Worm (Caenorhabditis elegans) whole organism, early embryonic: ENCODE results near the gene B0034.7.

ENCODE experiments used
- B0310.2 ChIP-seq: sonication (generic microtip); optimal IDR thresholded peaks from 2 replicates; lab custom pipeline; 2016; ENCODE audit warnings: mild to moderate bottlenecking, missing genetic modification characterization, missing compliant biosample characterization
- F13C5.2 ChIP-seq: sonication (generic microtip); optimal IDR thresholded peaks from 2 replicates; lab custom pipeline; 2017; ENCODE audit warnings: mild to moderate bottlenecking, missing genetic modification characterization, inconsistent platforms, missing compliant biosample characterization
- aly-1 ChIP-seq: sonication (generic microtip); optimal IDR thresholded peaks from 2 replicates; lab custom pipeline; 2016; ENCODE audit warnings: missing genetic modification characterization, missing compliant biosample characterization
- ama-1 ChIP-seq: fragments of 150-350 bp; optimal IDR thresholded peaks from 2 replicates; lab custom pipeline; 2014
- ceh-13 ChIP-seq: fragments of 200-800 bp; sonication (Bioruptor generic); optimal IDR thresholded peaks from 2 replicates; lab custom pipeline; 2018; ENCODE audit warnings: mild to moderate bottlenecking, missing genetic modification characterization, missing compliant biosample characterization
- ceh-36 ChIP-seq: sonication (generic microtip); optimal IDR thresholded peaks from 2 replicates; lab custom pipeline; 2016; ENCODE audit warnings: missing genetic modification characterization, inconsistent platforms, missing compliant biosample characterization
- ets-7 ChIP-seq: sonication (generic microtip); optimal IDR thresholded peaks from 2 replicates; lab custom pipeline; 2016; ENCODE audit warnings: missing genotype, missing genetic modification characterization, missing compliant biosample characterization
- flt-1 ChIP-seq: fragments of 200-800 bp; sonication (Bioruptor generic); IDR thresholded peaks from 2 replicates; pipeline ENCODE4 v1.3.6; 2022; ENCODE audit warnings: missing genetic modification characterization, missing compliant biosample characterization
- hmbx-1 ChIP-seq: sonication (generic microtip); optimal IDR thresholded peaks from 2 replicates; lab custom pipeline; 2016; ENCODE audit warnings: mild to moderate bottlenecking, missing genetic modification characterization, missing compliant biosample characterization
- hmg-4 ChIP-seq: fragments of 200-800 bp; sonication (Bioruptor generic); optimal IDR thresholded peaks from 2 replicates; lab custom pipeline; 2018; ENCODE audit warnings: mild to moderate bottlenecking, missing genetic modification characterization, missing compliant biosample characterization
- hnd-1 ChIP-seq: sonication (generic microtip); optimal IDR thresholded peaks from 2 replicates; lab custom pipeline; 2016; ENCODE audit warnings: missing genetic modification characterization, missing compliant biosample characterization
- sea-1 ChIP-seq: fragments of 200-800 bp; sonication (Bioruptor generic); conservative IDR thresholded peaks from 2 replicates; pipeline ENCODE4 v1.3.6; 2022; ENCODE audit warnings: missing genetic modification characterization, missing compliant biosample characterization
- tbx-11 ChIP-seq: fragments of 200-800 bp; sonication (Bioruptor generic); IDR thresholded peaks from 2 replicates; pipeline ENCODE4 v1.3.6; 2022; ENCODE audit warnings: missing genetic modification characterization, missing compliant biosample characterization
- tbx-37 ChIP-seq: fragments of 200-800 bp; sonication (Bioruptor generic); conservative IDR thresholded peaks from 2 replicates; pipeline ENCODE4 v1.3.6; 2022; ENCODE audit warnings: missing genetic modification reagents, missing genetic modification characterization, missing compliant biosample characterization

DNA sequence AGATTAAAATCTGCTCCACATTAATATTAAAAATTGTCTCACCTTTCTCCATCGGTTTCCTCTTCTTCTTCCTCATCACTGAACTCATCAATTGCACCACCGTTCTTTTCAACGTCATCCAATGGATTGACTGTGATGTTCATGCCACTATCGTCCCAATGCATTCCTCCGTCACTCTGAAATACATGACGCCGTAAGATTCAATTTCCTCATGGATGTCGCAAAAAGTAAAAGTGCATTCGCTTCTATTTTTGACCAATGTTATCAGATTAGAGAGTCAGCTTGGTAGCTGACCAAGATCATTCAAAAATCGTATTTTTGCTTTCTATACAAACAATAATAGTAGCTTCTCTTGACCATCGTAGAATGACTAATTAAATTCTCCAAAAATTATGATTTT is 15.0 kb upstream of the B0034.7 start:
- TF ChIP-seq flt-1 (GFP tag; lab: Robert Waterston, UW) (no peak), aly-1 (no peak), ama-1 (lab: Kevin White, UChicago) (no peak), hmbx-1 (tag; lab: Kevin White, UChicago) (no peak), hmg-4 (GFP tag; lab: Kevin White, UChicago) (no peak), ets-7 (tag; lab: Kevin White, UChicago) (no peak), B0310.2 (tag; lab: Kevin White, UChicago) (no peak), tbx-37 (no peak), F13C5.2 (no peak), ceh-13 (GFP tag; lab: Kevin White, UChicago) (no peak), ceh-36 (tag; lab: Kevin White, UChicago) (no peak), hnd-1 (no peak), sea-1 (GFP tag; lab: Robert Waterston, UW) (no peak), tbx-11 (GFP tag; lab: Robert Waterston, UW) (no peak)
